Worm (Caenorhabditis elegans) whole organism, young adult: ENCODE results near the gene D2085.7.

ENCODE experiments used
- D2030.7 ChIP-seq: fragments of 200-800 bp; sonication (Bioruptor generic); IDR thresholded peaks from 2 replicates; pipeline ENCODE4 v1.3.6; 2022; ENCODE audit warnings: missing genetic modification reagents, missing genetic modification characterization, missing compliant biosample characterization
- F22D6.2 ChIP-seq: sonication (generic microtip); optimal IDR thresholded peaks from 2 replicates; lab custom pipeline; 2016; ENCODE audit warnings: mild to moderate bottlenecking, missing genetic modification characterization, missing compliant biosample characterization
- Y67H2A.10 ChIP-seq: fragments of 200-800 bp; sonication (Bioruptor generic); conservative IDR thresholded peaks from 2 replicates; pipeline ENCODE4 v1.3.6; 2022; ENCODE audit warnings: missing genetic modification reagents, missing genetic modification characterization, missing compliant biosample characterization
- Y79H2A.3 ChIP-seq: fragments of 200-800 bp; sonication (Bioruptor generic); conservative IDR thresholded peaks from 2 replicates; pipeline ENCODE4 v1.3.6; 2022; ENCODE audit warnings: missing genetic modification reagents, missing genetic modification characterization, missing compliant biosample characterization
- akir-1 ChIP-seq: fragments of 200-800 bp; sonication (Bioruptor generic); optimal IDR thresholded peaks from 2 replicates; lab custom pipeline; 2018; ENCODE audit warnings: mild to moderate bottlenecking, missing genetic modification characterization, moderate library complexity, missing compliant biosample characterization
- aptf-2 ChIP-seq: fragments of 200-800 bp; sonication (Bioruptor generic); conservative IDR thresholded peaks from 2 replicates; pipeline ENCODE4 v1.3.6; 2022; ENCODE audit warnings: missing genetic modification reagents, missing genetic modification characterization, missing compliant biosample characterization
- aptf-3 ChIP-seq: fragments of 200-800 bp; sonication (Bioruptor generic); IDR thresholded peaks from 2 replicates; pipeline ENCODE4 v1.3.6; 2022; ENCODE audit warnings: missing genetic modification characterization, missing compliant biosample characterization
- attf-3 ChIP-seq: fragments of 200-800 bp; sonication (Bioruptor generic); conservative IDR thresholded peaks from 2 replicates; pipeline ENCODE4 v1.3.6; 2022; ENCODE audit warnings: missing genetic modification reagents, missing genetic modification characterization, missing compliant biosample characterization
- attf-5 ChIP-seq: fragments of 200-800 bp; sonication (Bioruptor generic); optimal IDR thresholded peaks from 2 replicates; lab custom pipeline; 2018; ENCODE audit warnings: mild to moderate bottlenecking, missing genetic modification characterization, missing compliant biosample characterization
- attf-6 ChIP-seq: fragments of 200-800 bp; sonication (Bioruptor generic); IDR thresholded peaks from 2 replicates; pipeline ENCODE4 v1.3.6; 2022; ENCODE audit warnings: missing genetic modification reagents, missing genetic modification characterization, missing compliant biosample characterization
- bed-1 ChIP-seq: fragments of 200-800 bp; sonication (Bioruptor generic); IDR thresholded peaks from 2 replicates; pipeline ENCODE4 v1.3.6; 2022; ENCODE audit warnings: missing genetic modification reagents, missing genetic modification characterization, missing compliant biosample characterization
- ceh-100 ChIP-seq: fragments of 200-800 bp; sonication (Bioruptor generic); IDR thresholded peaks from 2 replicates; pipeline ENCODE4 v1.3.6; 2022; ENCODE audit warnings: missing genetic modification reagents, missing genetic modification characterization, missing compliant biosample characterization
- ceh-79 ChIP-seq: sonication (generic microtip); optimal IDR thresholded peaks from 2 replicates; lab custom pipeline; 2017; ENCODE audit warnings: mild to moderate bottlenecking, missing genetic modification characterization, missing compliant biosample characterization
- ceh-91 ChIP-seq: fragments of 200-800 bp; sonication (Bioruptor generic); IDR thresholded peaks from 2 replicates; pipeline ENCODE4 v1.3.6; 2022; ENCODE audit warnings: missing genetic modification reagents, missing genetic modification characterization, missing compliant biosample characterization
- dox-1 ChIP-seq: fragments of 200-800 bp; sonication (Bioruptor generic); IDR thresholded peaks from 2 replicates; pipeline ENCODE4 v1.3.6; 2022; ENCODE audit warnings: missing genetic modification reagents, missing genetic modification characterization, missing compliant biosample characterization
- dpff-1 ChIP-seq: sonication (generic microtip); optimal IDR thresholded peaks from 2 replicates; lab custom pipeline; 2017; ENCODE audit warnings: mild to moderate bottlenecking, missing genetic modification characterization, missing compliant biosample characterization
- hmg-20 ChIP-seq: fragments of 200-800 bp; sonication (Bioruptor generic); IDR thresholded peaks from 2 replicates; pipeline ENCODE4 v1.3.6; 2022; ENCODE audit warnings: missing genetic modification reagents, missing genetic modification characterization, missing compliant biosample characterization
- hrde-1 ChIP-seq: sonication (generic microtip); optimal IDR thresholded peaks from 2 replicates; lab custom pipeline; 2016; ENCODE audit warnings: missing genetic modification characterization, mild to moderate bottlenecking, missing compliant biosample characterization, moderate library complexity, missing genotype, missing genetic modification reagents, borderline replicate concordance
- lag-1 ChIP-seq: fragments of 200-800 bp; sonication (Bioruptor generic); IDR thresholded peaks from 2 replicates; pipeline ENCODE4 v1.3.6; 2022; ENCODE audit warnings: missing genetic modification reagents, missing genetic modification characterization, missing compliant biosample characterization
- let-526 ChIP-seq: fragments of 200-800 bp; sonication (Bioruptor generic); IDR thresholded peaks from 2 replicates; pipeline ENCODE4 v1.3.6; 2022; ENCODE audit warnings: missing genetic modification reagents, missing genetic modification characterization, missing compliant biosample characterization
- let-607 ChIP-seq, 2 experiments: fragments of 200-800 bp in 1 of 2; sonication (Bioruptor generic) in 1 of 2; sonication (generic microtip) in 1 of 2; optimal IDR thresholded peaks; 2 replicates each; lab custom pipeline; 2016 to 2018; ENCODE audit warnings: mild to moderate bottlenecking in 2 of 2, missing compliant biosample characterization in 2 of 2, missing genetic modification characterization in 2 of 2, moderate library complexity in 2 of 2, missing genotype in 1 of 2
- lin-35 ChIP-seq, 3 experiments: fragments of 150-350 bp in 2 of 3; sonication (generic microtip) in 1 of 3; optimal IDR thresholded peaks; 2 replicates each; lab custom pipeline; 2014 to 2018; ENCODE audit warnings: missing biosample characterization in 3 of 3, missing genetic modification characterization in 3 of 3, missing genetic modification reagents in 3 of 3
- lin-40 ChIP-seq: sonication (generic microtip); optimal IDR thresholded peaks from 2 replicates; lab custom pipeline; 2016; ENCODE audit warnings: missing genetic modification characterization, mild to moderate bottlenecking, missing compliant biosample characterization, missing genotype, missing genetic modification reagents
- madf-8 ChIP-seq: fragments of 200-800 bp; sonication (Bioruptor generic); conservative IDR thresholded peaks from 2 replicates; pipeline ENCODE4 v1.3.6; 2022; ENCODE audit warnings: missing genetic modification reagents, missing genetic modification characterization, missing compliant biosample characterization
- mcd-1 ChIP-seq: fragments of 200-800 bp; sonication (Bioruptor generic); IDR thresholded peaks from 2 replicates; pipeline ENCODE4 v1.3.6; 2022; ENCODE audit warnings: missing genetic modification reagents, missing genetic modification characterization, missing compliant biosample characterization
- mes-4 ChIP-seq: sonication (generic microtip); optimal IDR thresholded peaks from 2 replicates; lab custom pipeline; 2016; ENCODE audit warnings: missing genotype, missing genetic modification characterization, missing compliant biosample characterization
- mxl-1 ChIP-seq: sonication (generic microtip); optimal IDR thresholded peaks from 2 replicates; lab custom pipeline; 2016; ENCODE audit warnings: missing genetic modification characterization, missing compliant biosample characterization
- nfya-1 ChIP-seq: sonication (generic microtip); optimal IDR thresholded peaks from 2 replicates; lab custom pipeline; 2017; ENCODE audit warnings: antibody characterized with exemption, missing compliant biosample characterization, missing genetic modification characterization, borderline replicate concordance; ENCODE audit not compliant: insufficient read depth
- nfya-2 ChIP-seq: fragments of 200-800 bp; sonication (Bioruptor generic); IDR thresholded peaks from 2 replicates; pipeline ENCODE4 v1.3.6; 2022; ENCODE audit warnings: missing genetic modification reagents, missing genetic modification characterization, missing compliant biosample characterization
- nhr-90 ChIP-seq: sonication (generic microtip); optimal IDR thresholded peaks from 2 replicates; lab custom pipeline; 2016; ENCODE audit warnings: missing genotype, mild to moderate bottlenecking, missing genetic modification characterization, missing compliant biosample characterization
- rec-8 ChIP-seq, 2 experiments: sonication (generic microtip); optimal IDR thresholded peaks; 2 replicates each; lab custom pipeline; 2016; ENCODE audit warnings: mild to moderate bottlenecking in 2 of 2, missing genetic modification characterization in 2 of 2, missing genetic modification reagents in 2 of 2, missing genotype in 2 of 2, missing biosample characterization in 1 of 2, missing compliant biosample characterization in 1 of 2, moderate library complexity in 1 of 2
- rpc-1 ChIP-seq, 2 experiments: fragments of 150-350 bp in 1 of 2; sonication (generic microtip) in 1 of 2; optimal IDR thresholded peaks; 2 replicates each; lab custom pipeline; 2014 to 2018; ENCODE audit warnings: missing biosample characterization in 1 of 2, missing genetic modification characterization in 1 of 2, missing genetic modification reagents in 1 of 2, missing genotype in 1 of 2
- snpc-1.1 ChIP-seq: sonication (generic microtip); optimal IDR thresholded peaks from 2 replicates; lab custom pipeline; 2017; ENCODE audit warnings: missing genetic modification characterization, mild to moderate bottlenecking, missing compliant biosample characterization, antibody characterized with exemption, moderate library complexity, missing genotype, missing genetic modification reagents; ENCODE audit not compliant: insufficient read depth
- snpc-1.3 ChIP-seq: sonication (generic microtip); optimal IDR thresholded peaks from 2 replicates; lab custom pipeline; 2017; ENCODE audit warnings: missing genetic modification characterization, mild to moderate bottlenecking, missing compliant biosample characterization, antibody characterized with exemption, moderate library complexity, missing genotype, missing genetic modification reagents; ENCODE audit not compliant: insufficient read depth
- somi-1 ChIP-seq: fragments of 200-800 bp; sonication (Bioruptor generic); optimal IDR thresholded peaks from 2 replicates; lab custom pipeline; 2018; ENCODE audit warnings: mild to moderate bottlenecking, missing genetic modification characterization, missing compliant biosample characterization
- tbp1 ChIP-seq: fragments of 200-800 bp; sonication (Bioruptor generic); optimal IDR thresholded peaks from 2 replicates; lab custom pipeline; 2018; ENCODE audit warnings: mild to moderate bottlenecking, missing genetic modification characterization, missing compliant biosample characterization
- tbx-9 ChIP-seq: sonication (generic microtip); optimal IDR thresholded peaks from 2 replicates; lab custom pipeline; 2016; ENCODE audit warnings: borderline replicate concordance, missing genetic modification characterization, inconsistent platforms, missing compliant biosample characterization
- tlf-1 ChIP-seq: fragments of 200-800 bp; sonication (Bioruptor generic); optimal IDR thresholded peaks from 2 replicates; lab custom pipeline; 2018; ENCODE audit warnings: mild to moderate bottlenecking, missing genetic modification characterization, missing compliant biosample characterization
- ztf-25 ChIP-seq: fragments of 200-800 bp; sonication (Bioruptor generic); IDR thresholded peaks from 2 replicates; pipeline ENCODE4 v1.3.6; 2022; ENCODE audit warnings: missing genetic modification reagents, missing genetic modification characterization, missing compliant biosample characterization

Gene D2085.7

DNA sequence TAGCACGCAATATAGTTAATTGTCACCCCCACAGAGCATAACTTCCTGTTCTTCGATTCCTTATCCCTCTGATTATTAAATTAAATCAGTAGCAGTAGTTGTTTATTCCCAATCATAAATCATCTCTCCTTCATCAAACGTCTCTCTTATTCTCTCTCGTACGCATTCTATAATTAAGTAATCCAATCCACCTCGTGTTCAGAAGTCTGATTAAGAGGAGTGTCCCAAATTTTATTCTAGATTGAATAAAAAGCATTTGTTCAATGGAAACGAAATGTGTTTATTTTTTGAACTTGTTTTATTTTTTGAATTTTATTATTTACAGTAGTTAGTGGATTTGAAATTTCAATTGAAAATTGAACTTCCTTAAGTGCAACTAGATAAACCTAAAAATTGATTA is 29.9 kb upstream of the D2085.7 start:
- TF ChIP-seq rec-8 (tag; optimal IDR thresholded peaks at IDR 0.05; lab: Kevin White, UChicago) (no peak), nhr-90 (tag; lab: Kevin White, UChicago) (no peak), mes-4 (tag; lab: Kevin White, UChicago) (no peak), attf-6 (no peak), mcd-1 (GFP tag; lab: Robert Waterston, UW) (no peak), bed-1 (GFP tag; lab: Robert Waterston, UW) (no peak), akir-1 (GFP tag; lab: Kevin White, UChicago) (no peak), attf-5 (GFP tag; lab: Kevin White, UChicago) (no peak)
- TF ChIP-seq, all 124 proteins: peak for 0

DNA sequence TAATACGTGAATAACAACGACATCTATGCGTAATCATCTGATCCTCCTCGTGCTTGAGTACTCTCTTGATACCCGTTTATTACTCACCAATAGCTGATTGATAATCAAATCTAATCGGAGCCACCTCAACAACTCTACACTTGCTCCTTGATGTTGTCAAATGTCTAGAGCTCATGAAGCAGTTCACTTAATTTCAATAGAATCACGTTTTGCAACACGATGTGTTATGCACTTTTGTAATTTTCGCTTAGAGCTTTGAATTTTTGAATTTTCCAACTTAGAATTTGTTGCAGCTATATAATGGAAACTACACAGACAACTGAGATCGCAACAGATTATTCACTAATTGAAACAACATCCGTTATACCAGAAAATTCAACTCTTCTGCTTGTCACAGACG is 28.7 kb upstream of the D2085.7 start, which contains the start of gene T22C8.1:
TSS of gene T22C8.1 (plus strand) at position 301 of the 400 bp plus-strand sequence.
- TF ChIP-seq F22D6.2 (tag; lab: Kevin White, UChicago), result no peak
- no peak for TF ChIP-seq lin-40
- no peak for TF ChIP-seq madf-8
- no peak for TF ChIP-seq ztf-25 (GFP tag; lab: Robert Waterston, UW)
- TF ChIP-seq attf-5 (GFP tag; lab: Kevin White, UChicago), result no peak
- no peak for TF ChIP-seq nfya-2 (GFP tag; lab: Robert Waterston, UW)
- no peak for TF ChIP-seq attf-6
- no peak for TF ChIP-seq attf-3 (GFP tag; lab: Robert Waterston, UW)
- no peak for TF ChIP-seq hmg-20 (GFP tag; lab: Robert Waterston, UW)
- TF ChIP-seq let-526 (GFP tag; lab: Robert Waterston, UW), result no peak
- no peak for TF ChIP-seq aptf-2 (GFP tag; lab: Robert Waterston, UW)
- no peak for TF ChIP-seq lin-35 (GFP tag; optimal IDR thresholded peaks at IDR 0.05; lab: Kevin White, UChicago)
- TF ChIP-seq snpc-1.3 (tag; lab: Kevin White, UChicago), result no peak
- no peak for TF ChIP-seq ceh-100 (GFP tag; lab: Robert Waterston, UW)
- no peak for TF ChIP-seq ceh-79 (tag; lab: Kevin White, UChicago)
- TF ChIP-seq D2030.7, result no peak
- TF ChIP-seq snpc-1.1 (tag; lab: Kevin White, UChicago), result no peak

DNA sequence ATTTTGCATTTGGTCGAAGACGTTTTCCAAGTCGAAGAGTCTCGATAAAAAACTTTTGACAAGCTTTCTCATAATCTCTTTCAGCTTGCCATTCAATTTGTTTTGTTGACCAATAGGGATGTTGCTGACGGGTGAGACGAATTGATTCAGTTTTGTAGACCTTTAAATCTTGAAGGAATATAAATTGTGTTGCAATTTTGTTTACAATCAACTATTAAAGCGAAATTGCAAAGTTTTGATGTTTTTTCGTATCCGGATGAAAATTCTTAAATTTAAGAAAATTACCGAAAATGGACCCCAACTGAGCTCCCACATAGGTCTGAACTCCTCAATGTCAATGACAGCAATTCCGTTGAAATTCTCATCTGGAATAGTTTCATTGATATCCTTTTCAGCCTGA is 25.0 kb upstream of the D2085.7 start:
- TF ChIP-seq nfya-1 (tag; lab: Kevin White, UChicago) (no peak), dpff-1 (tag; lab: Kevin White, UChicago) (no peak), somi-1 (no peak), let-607 (tag; optimal IDR thresholded peaks at IDR 0.05; lab: Kevin White, UChicago) (no peak), F22D6.2 (tag; lab: Kevin White, UChicago) (no peak), tlf-1 (GFP tag; lab: Kevin White, UChicago) (no peak), tbp1 (GFP tag; lab: Kevin White, UChicago) (no peak), Y67H2A.10 (GFP tag; lab: Robert Waterston, UW) (no peak), rpc-1 (optimal IDR thresholded peaks at IDR 0.05; lab: Kevin White, UChicago) (no peak), rpc-1 (tag; optimal IDR thresholded peaks at IDR 0.05; lab: Kevin White, UChicago) (no peak), tbx-9 (tag; lab: Kevin White, UChicago) (no peak)

DNA sequence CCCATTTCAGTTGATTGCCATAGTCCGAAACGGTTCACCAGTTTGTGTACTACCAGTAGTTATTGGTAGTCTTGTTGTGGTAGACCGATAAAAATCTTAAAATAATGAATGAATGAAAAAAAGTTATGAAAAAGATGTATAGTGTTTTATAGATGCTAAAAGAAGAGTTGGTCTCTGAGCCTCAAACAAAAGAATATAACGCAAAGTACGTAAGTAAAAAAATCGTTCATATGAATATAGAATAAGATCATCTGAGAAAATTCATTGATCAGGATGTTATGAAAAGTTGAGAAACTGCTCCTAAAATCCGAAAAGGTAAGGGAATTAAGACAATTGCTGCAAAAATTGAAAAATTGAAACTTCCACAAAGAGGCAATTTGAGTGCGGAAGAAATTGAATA is 23.7 kb upstream of the D2085.7 start, which contains the start of gene chhy-1:
TSS of gene chhy-1 (minus strand) at position 101 of the 400 bp plus-strand sequence.
- no peak for TF ChIP-seq aptf-3 (GFP tag; lab: Robert Waterston, UW)
- no peak for TF ChIP-seq dox-1 (GFP tag; lab: Robert Waterston, UW)
- TF ChIP-seq mxl-1 (tag; lab: Kevin White, UChicago), result no peak
- no peak for TF ChIP-seq lag-1 (GFP tag; lab: Robert Waterston, UW)
- no peak for TF ChIP-seq hrde-1 (tag; lab: Kevin White, UChicago)
- TF ChIP-seq ceh-79 (tag; lab: Kevin White, UChicago), result no peak
- TF ChIP-seq tbx-9 (tag; lab: Kevin White, UChicago), result no peak
- TF ChIP-seq Y79H2A.3, result no peak
- TF ChIP-seq ceh-91, result no peak
- TF ChIP-seq, all 124 proteins: peak for 0
